Worm (Caenorhabditis elegans) whole organism, young adult: ENCODE data around the gene fbxa-182.

Source experiments
- him-1 ChIP-seq: sonication (generic microtip); optimal IDR thresholded peaks from 2 replicates; lab custom pipeline; 2016; ENCODE audit warnings: missing genotype, missing genetic modification reagents, missing genetic modification characterization, missing compliant biosample characterization
- hlh-26 ChIP-seq: fragments of 200-800 bp; sonication (Bioruptor generic); conservative IDR thresholded peaks from 2 replicates; pipeline ENCODE4 v1.3.6; 2022; ENCODE audit warnings: missing genetic modification reagents, missing genetic modification characterization, missing compliant biosample characterization
- madf-3 ChIP-seq: fragments of 200-800 bp; sonication (Bioruptor generic); IDR thresholded peaks from 2 replicates; pipeline ENCODE4 v1.3.6; 2022; ENCODE audit warnings: missing genetic modification reagents, missing genetic modification characterization, missing compliant biosample characterization
- mxl-1 ChIP-seq: sonication (generic microtip); optimal IDR thresholded peaks from 2 replicates; lab custom pipeline; 2016; ENCODE audit warnings: missing genetic modification characterization, missing compliant biosample characterization
- nhr-80 ChIP-seq: sonication (generic microtip); optimal IDR thresholded peaks from 2 replicates; lab custom pipeline; 2016; ENCODE audit warnings: missing genetic modification characterization, missing compliant biosample characterization
- snpc-4 ChIP-seq, 5 experiments: fragments of 150-350 bp in 1 of 5; sonication (generic microtip) in 4 of 5; optimal IDR thresholded peaks; 2 replicates each; lab custom pipeline; 2014 to 2018; ENCODE audit warnings: missing genetic modification characterization in 5 of 5, missing biosample characterization in 3 of 5, antibody characterized with exemption in 2 of 5, mild to moderate bottlenecking in 2 of 5, missing compliant biosample characterization in 2 of 5, missing genotype in 2 of 5, moderate library complexity in 2 of 5, missing genetic modification reagents in 1 of 5
- tlf-1 ChIP-seq: fragments of 200-800 bp; sonication (Bioruptor generic); optimal IDR thresholded peaks from 2 replicates; lab custom pipeline; 2018; ENCODE audit warnings: mild to moderate bottlenecking, missing genetic modification characterization, missing compliant biosample characterization

ce11 chrII:2442243-2442642 is 29.7 kb upstream of the fbxa-182 start:
- no peak for TF ChIP-seq hlh-26
- TF ChIP-seq nhr-80 (tag; lab: Kevin White, UChicago): peak; percentile 30
- no peak for TF ChIP-seq snpc-4 (GFP tag; optimal IDR thresholded peaks at IDR 0.05; lab: Kevin White, UChicago)
- TF ChIP-seq snpc-4 (tag; optimal IDR thresholded peaks at IDR 0.05; lab: Kevin White, UChicago): no peak
- TF ChIP-seq him-1 (tag; lab: Kevin White, UChicago): no peak
- TF ChIP-seq madf-3 (GFP tag; lab: Robert Waterston, UW): no peak
- no peak for TF ChIP-seq tlf-1
- TF ChIP-seq mxl-1 (tag; lab: Kevin White, UChicago): no peak
